Fruit fly (Drosophila melanogaster) whole organism, embryonic: ENCODE data around the gene Gen.

Experiments used
- Atf6 ChIP-seq: fragments of 200-800 bp; sonication (Bioruptor generic); IDR thresholded peaks from 2 replicates; pipeline ENCODE4 v1.3.6; 2022; ENCODE audit warnings: missing biosample characterization, missing genetic modification characterization
- CG10147 ChIP-seq: fragments of 200-800 bp; sonication (Bioruptor generic); optimal IDR thresholded peaks from 2 replicates; lab custom pipeline; 2019; ENCODE audit warnings: missing biosample characterization, mild to moderate bottlenecking, missing genetic modification characterization, moderate library complexity
- CG11085 ChIP-seq: fragments of 200-800 bp; sonication (Bioruptor generic); IDR thresholded peaks from 2 replicates; pipeline ENCODE4 v1.3.6; 2022; ENCODE audit warnings: missing biosample characterization, missing genetic modification characterization
- CG12659 ChIP-seq: fragments of 200-800 bp; sonication (Bioruptor generic); optimal IDR thresholded peaks from 3 replicates; lab custom pipeline; 2017; ENCODE audit warnings: mild to moderate bottlenecking, missing biosample characterization, missing genetic modification reagents, missing genetic modification characterization
- CG1602 ChIP-seq: fragments of 200-800 bp; sonication (Bioruptor generic); optimal IDR thresholded peaks from 3 replicates; lab custom pipeline; 2016; ENCODE audit warnings: missing biosample characterization, missing genetic modification characterization
- CG1603 ChIP-seq: fragments of 200-800 bp; sonication (Bioruptor generic); optimal IDR thresholded peaks from 2 replicates; lab custom pipeline; 2019; ENCODE audit warnings: missing biosample characterization, mild to moderate bottlenecking, missing genetic modification characterization, moderate library complexity
- CG17328 ChIP-seq: fragments of 200-800 bp; sonication (Bioruptor generic); IDR thresholded peaks from 2 replicates; pipeline ENCODE4 v1.3.6; 2022; ENCODE audit warnings: missing biosample characterization, missing genetic modification characterization
- CG18764 ChIP-seq: fragments of 200-800 bp; sonication (Bioruptor generic); optimal IDR thresholded peaks from 3 replicates; lab custom pipeline; 2016; ENCODE audit warnings: missing biosample characterization, missing genetic modification characterization
- CG2678 ChIP-seq: fragments of 200-800 bp; sonication (Bioruptor generic); optimal IDR thresholded peaks from 3 replicates; lab custom pipeline; 2019; ENCODE audit warnings: missing biosample characterization, mild to moderate bottlenecking, missing genetic modification characterization, moderate library complexity
- CG32532 ChIP-seq: fragments of 200-800 bp; sonication (Bioruptor generic); IDR thresholded peaks from 2 replicates; pipeline ENCODE4 v1.3.6; 2022; ENCODE audit warnings: missing biosample characterization, missing genetic modification characterization
- CG4424 ChIP-seq: fragments of 200-800 bp; sonication (Bioruptor generic); optimal IDR thresholded peaks from 3 replicates; lab custom pipeline; 2016; ENCODE audit warnings: missing biosample characterization, missing genetic modification characterization
- CG5245 ChIP-seq: fragments of 200-800 bp; sonication (Bioruptor generic); optimal IDR thresholded peaks from 3 replicates; lab custom pipeline; 2016; ENCODE audit warnings: missing biosample characterization, missing genetic modification characterization
- CG7271 ChIP-seq: fragments of 200-800 bp; sonication (Bioruptor generic); optimal IDR thresholded peaks from 2 replicates; lab custom pipeline; 2018; ENCODE audit warnings: missing biosample characterization, mild to moderate bottlenecking, missing genetic modification characterization, moderate library complexity
- CG7745 ChIP-seq: fragments of 200-800 bp; sonication (Bioruptor generic); optimal IDR thresholded peaks from 2 replicates; lab custom pipeline; 2018; ENCODE audit warnings: missing biosample characterization, mild to moderate bottlenecking, missing genetic modification characterization, moderate library complexity
- CG9932 ChIP-seq: fragments of 200-800 bp; sonication (Bioruptor generic); IDR thresholded peaks from 2 replicates; pipeline ENCODE4 v1.3.6; 2022; ENCODE audit warnings: missing biosample characterization, missing genetic modification characterization
- D ChIP-seq, 2 experiments: fragments of 200-800 bp in 1 of 2; fragments of >200 bp in 1 of 2; sonication (Bioruptor generic) in 1 of 2; optimal IDR thresholded peaks; 2 replicates in 1 of 2; 3 replicates in 1 of 2; lab custom pipeline; 2017; ENCODE audit warnings: mild to moderate bottlenecking in 1 of 2, missing biosample characterization in 1 of 2, missing genetic modification characterization in 1 of 2, missing genetic modification reagents in 1 of 2
- D19A ChIP-seq: fragments of 200-800 bp; optimal IDR thresholded peaks from 3 replicates; lab custom pipeline; 2019; ENCODE audit warnings: missing biosample characterization, mild to moderate bottlenecking, missing genetic modification characterization, moderate library complexity
- Dbx ChIP-seq: fragments of 200-800 bp; sonication (Bioruptor generic); IDR thresholded peaks from 3 replicates; pipeline ENCODE4 v1.3.6; 2022; ENCODE audit warnings: missing biosample characterization, missing genetic modification characterization
- Dll ChIP-seq: fragments of 200-800 bp; sonication (Bioruptor generic); IDR thresholded peaks from 4 replicates; pipeline ENCODE4 v1.3.6; 2022; ENCODE audit warnings: missing biosample characterization, missing genetic modification characterization; ENCODE audit not compliant: partially characterized antibody
- E2f1 ChIP-seq: fragments of 200-800 bp; sonication (Bioruptor generic); IDR thresholded peaks from 2 replicates; pipeline ENCODE4 v1.3.6; 2022; ENCODE audit warnings: missing biosample characterization, missing genetic modification characterization
- Ets65A ChIP-seq: fragments of 200-800 bp; sonication (Bioruptor generic); peaks from one replicate; lab custom pipeline; 2016; ENCODE audit warnings: missing biosample characterization, missing genetic modification characterization
- Fer2 ChIP-seq: fragments of 200-800 bp; sonication (Bioruptor generic); optimal IDR thresholded peaks from 2 replicates; lab custom pipeline; 2018; ENCODE audit warnings: missing biosample characterization, mild to moderate bottlenecking, missing genetic modification characterization, moderate library complexity
- GATAe ChIP-seq: fragments of 200-800 bp; sonication (Bioruptor generic); conservative IDR thresholded peaks from 2 replicates; pipeline ENCODE4 v1.3.6; 2022; ENCODE audit warnings: missing biosample characterization, missing genetic modification characterization
- H15 ChIP-seq: fragments of 200-800 bp; sonication (Bioruptor generic); IDR thresholded peaks from 3 replicates; pipeline ENCODE4 v1.3.6; 2022; ENCODE audit warnings: missing biosample characterization, missing genetic modification characterization
- Hey ChIP-seq: fragments of 200-800 bp; sonication (Bioruptor generic); optimal IDR thresholded peaks from 3 replicates; lab custom pipeline; 2018; ENCODE audit warnings: missing biosample characterization, mild to moderate bottlenecking, missing genetic modification characterization
- HmgD ChIP-seq: fragments of 200-800 bp; sonication (Bioruptor generic); optimal IDR thresholded peaks from 3 replicates; lab custom pipeline; 2016; ENCODE audit warnings: missing biosample characterization, missing genetic modification characterization
- Hr39 ChIP-seq: fragments of >200 bp; optimal IDR thresholded peaks from 2 replicates; lab custom pipeline; 2017
- Lpt ChIP-seq: fragments of >200 bp; optimal IDR thresholded peaks from 2 replicates; lab custom pipeline; 2018; ENCODE audit warnings: missing biosample characterization, missing genetic modification characterization
- Max ChIP-seq: fragments of 200-800 bp; sonication (Bioruptor generic); optimal IDR thresholded peaks from 2 replicates; lab custom pipeline; 2016; ENCODE audit warnings: missing biosample characterization, mild to moderate bottlenecking, missing genetic modification characterization
- Meics ChIP-seq: fragments of 200-800 bp; sonication (Bioruptor generic); optimal IDR thresholded peaks from 2 replicates; lab custom pipeline; 2017; ENCODE audit warnings: missing biosample characterization, mild to moderate bottlenecking, missing genetic modification characterization
- Neu2 ChIP-seq: fragments of 200-800 bp; sonication (Bioruptor generic); optimal IDR thresholded peaks from 3 replicates; lab custom pipeline; 2016; ENCODE audit warnings: missing biosample characterization, missing genetic modification characterization, borderline replicate concordance
- Optix ChIP-seq: fragments of 200-800 bp; sonication (Bioruptor generic); IDR thresholded peaks from 3 replicates; pipeline ENCODE4 v1.3.6; 2022; ENCODE audit warnings: missing biosample characterization, missing genetic modification characterization
- Spps ChIP-seq: fragments of 200-800 bp; sonication (Bioruptor generic); optimal IDR thresholded peaks from 2 replicates; lab custom pipeline; 2018; ENCODE audit warnings: missing biosample characterization, mild to moderate bottlenecking, missing genetic modification characterization
- Sry-β ChIP-seq: fragments of 200-800 bp; sonication (Bioruptor generic); optimal IDR thresholded peaks from 2 replicates; lab custom pipeline; 2018; ENCODE audit warnings: missing biosample characterization, mild to moderate bottlenecking, missing genetic modification characterization, moderate library complexity
- ase ChIP-seq: fragments of 200-800 bp; sonication (Bioruptor generic); IDR thresholded peaks from 3 replicates; pipeline ENCODE4 v1.3.6; 2022; ENCODE audit warnings: missing biosample characterization, missing genetic modification characterization
- az2 ChIP-seq: fragments of 200-800 bp; sonication (Bioruptor generic); optimal IDR thresholded peaks from 3 replicates; lab custom pipeline; 2016; ENCODE audit warnings: missing biosample characterization, missing genetic modification characterization
- chm ChIP-seq: fragments of 200-800 bp; sonication (Bioruptor generic); IDR thresholded peaks from 2 replicates; pipeline ENCODE4 v1.3.6; 2022; ENCODE audit warnings: missing biosample characterization, missing genetic modification characterization
- crol ChIP-seq: fragments of 200-800 bp; sonication (Bioruptor generic); IDR thresholded peaks from 2 replicates; pipeline ENCODE4 v1.3.6; 2022; ENCODE audit warnings: missing biosample characterization, missing genetic modification characterization
- dati ChIP-seq: fragments of 200-800 bp; sonication (Bioruptor generic); IDR thresholded peaks from 2 replicates; pipeline ENCODE4 v1.3.6; 2022; ENCODE audit warnings: missing biosample characterization, missing genetic modification characterization
- exex ChIP-seq: fragments of 200-800 bp; sonication (Bioruptor generic); optimal IDR thresholded peaks from 4 replicates; lab custom pipeline; 2018; ENCODE audit warnings: missing biosample characterization, mild to moderate bottlenecking, missing genetic modification characterization, moderate library complexity
- eyg ChIP-seq: fragments of 200-800 bp; sonication (Bioruptor generic); optimal IDR thresholded peaks from 3 replicates; lab custom pipeline; 2016; ENCODE audit warnings: missing biosample characterization, missing genetic modification characterization
- insv ChIP-seq, 2 experiments: fragments of 200-800 bp; sonication (Bioruptor generic); optimal IDR thresholded peaks; 3 replicates each; lab custom pipeline; 2016 to 2018; ENCODE audit warnings: missing biosample characterization in 2 of 2, missing genetic modification characterization in 2 of 2
- inv ChIP-seq: fragments of 200-800 bp; sonication (Bioruptor generic); IDR thresholded peaks from 2 replicates; pipeline ENCODE4 v1.3.6; 2022; ENCODE audit warnings: missing biosample characterization, missing genetic modification characterization; ENCODE audit not compliant: partially characterized antibody
- ken ChIP-seq: fragments of 200-800 bp; sonication (Bioruptor generic); IDR thresholded peaks from 3 replicates; pipeline ENCODE4 v1.3.6; 2022; ENCODE audit warnings: missing biosample characterization, missing genetic modification characterization
- mam ChIP-seq: fragments of 200-800 bp; sonication (Bioruptor generic); optimal IDR thresholded peaks from 3 replicates; lab custom pipeline; 2016; ENCODE audit warnings: missing biosample characterization, missing genetic modification characterization
- pnt ChIP-seq: fragments of 200-800 bp; sonication (Bioruptor generic); optimal IDR thresholded peaks from 3 replicates; lab custom pipeline; 2016; ENCODE audit warnings: missing biosample characterization, missing genetic modification characterization
- pzg ChIP-seq: fragments of 200-800 bp; sonication (Bioruptor generic); optimal IDR thresholded peaks from 3 replicates; lab custom pipeline; 2018; ENCODE audit warnings: missing biosample characterization, mild to moderate bottlenecking, missing genetic modification characterization, moderate library complexity
- ranshi ChIP-seq: fragments of 200-800 bp; sonication (Bioruptor generic); IDR thresholded peaks from 2 replicates; pipeline ENCODE4 v1.3.6; 2022; ENCODE audit warnings: missing biosample characterization, missing genetic modification characterization
- sc ChIP-seq, 3 experiments: fragments of >200 bp in 2 of 3; fragments of 200-800 bp in 1 of 3; sonication (Bioruptor generic) in 1 of 3; optimal IDR thresholded peaks; 2 replicates in 2 of 3; 3 replicates in 1 of 3; lab custom pipeline; 2017; ENCODE audit warnings: mild to moderate bottlenecking in 1 of 3, missing biosample characterization in 1 of 3, missing genetic modification characterization in 1 of 3, missing genetic modification reagents in 1 of 3
- toy ChIP-seq: fragments of 200-800 bp; sonication (Bioruptor generic); IDR thresholded peaks from 2 replicates; pipeline ENCODE4 v1.3.6; 2022; ENCODE audit warnings: missing biosample characterization, missing genetic modification characterization
- vfl ChIP-seq: fragments of 200-800 bp; sonication (Bioruptor generic); optimal IDR thresholded peaks from 2 replicates; lab custom pipeline; 2016; ENCODE audit warnings: missing biosample characterization, missing genetic modification characterization

The Gen gene

dm6 chr3L:5139312-5139711 is 12.9 kb downstream of the Gen start, which contains the start of the genes Tcs5 and CHMP2B (continued):
- TF ChIP-seq CG9932, result peak; percentile 100
- peak; percentile 96 for TF ChIP-seq CG7745
- TF ChIP-seq CG7271 (tag; lab: Kevin White, UChicago), result peak; percentile 100
- TF ChIP-seq CG10147, result peak; percentile 99
- peak; percentile 100 for TF ChIP-seq vfl (GFP tag; lab: Kevin White, UChicago)
- TF ChIP-seq pnt (GFP tag; lab: Kevin White, UChicago), result peak; percentile 99
- peak; percentile 99 for TF ChIP-seq Spps (tag; lab: Kevin White, UChicago)
- no peak for TF ChIP-seq sc (optimal IDR thresholded peaks at IDR 0.05; lab: Kevin White, UChicago)
- peak; percentile 100 for TF ChIP-seq sc (GFP tag; optimal IDR thresholded peaks at IDR 0.05; lab: Kevin White, UChicago)
- peak; percentile 100 for TF ChIP-seq CG12659
- TF ChIP-seq GATAe (GFP tag; lab: Robert Waterston, UW), result peak; percentile 100
- no peak; the same call in 1 of the 2 replicates for TF ChIP-seq inv
- peak; percentile 99 for TF ChIP-seq CG1603
- peak; percentile 97 for TF ChIP-seq exex (tag; lab: Kevin White, UChicago)
- TF ChIP-seq CG2678 (tag; lab: Kevin White, UChicago), result peak; percentile 100
- TF ChIP-seq Max (GFP tag; lab: Kevin White, UChicago), result peak; percentile 100
- TF ChIP-seq Meics (GFP tag; lab: Kevin White, UChicago), result peak; percentile 99
- TF ChIP-seq Neu2 (GFP tag; lab: Kevin White, UChicago), result peak; percentile 97
- peak; percentile 99 for TF ChIP-seq eyg
- peak; percentile 100 for TF ChIP-seq ranshi (GFP tag; lab: Robert Waterston, UW)
- peak; percentile 99 for TF ChIP-seq Fer2 (tag; lab: Kevin White, UChicago)
- peak; percentile 99 for TF ChIP-seq Ets65A
- TF ChIP-seq D19A (tag; lab: Kevin White, UChicago), result peak; percentile 97
- peak; percentile 100 for TF ChIP-seq CG1602 (GFP tag; lab: Kevin White, UChicago)
- TF ChIP-seq Dbx (GFP tag; lab: Robert Waterston, UW), result peak; percentile 100
- no peak for TF ChIP-seq Lpt (GFP tag; lab: Kevin White, UChicago)
- TF ChIP-seq insv (GFP tag; optimal IDR thresholded peaks at IDR 0.05; lab: Kevin White, UChicago), result peak; percentile 79 to 89
- TF ChIP-seq Hr39 (lab: Kevin White, UChicago), result no peak
- peak; percentile 97 for TF ChIP-seq Hey
- TF ChIP-seq ase (GFP tag; lab: Robert Waterston, UW), result peak; percentile 100
- TF ChIP-seq CG17328 (GFP tag; lab: Robert Waterston, UW), result peak; percentile 100
- TF ChIP-seq mam, result peak; percentile 100
- peak; percentile 94 for TF ChIP-seq crol
- TF ChIP-seq CG4424, result peak; percentile 100
- peak; percentile 99 for TF ChIP-seq HmgD
- peak; percentile 100 for TF ChIP-seq E2f1 (GFP tag; lab: Robert Waterston, UW)
- peak; percentile 100 for TF ChIP-seq az2
- peak; percentile 100 for TF ChIP-seq CG5245 (GFP tag; lab: Kevin White, UChicago)
- TF ChIP-seq pzg (GFP tag; lab: Kevin White, UChicago), result peak; percentile 73
- peak; percentile 99 for TF ChIP-seq CG18764 (GFP tag; lab: Kevin White, UChicago)
- peak; percentile 100 for TF ChIP-seq H15 (GFP tag; lab: Robert Waterston, UW)
- peak; percentile 80 for TF ChIP-seq Sry-β
- TF ChIP-seq Atf6 (GFP tag; lab: Robert Waterston, UW), result peak; percentile 100
- peak; percentile 52; the same call in 2 of the 4 replicates for TF ChIP-seq Dll
- peak; percentile 100 for TF ChIP-seq toy (GFP tag; lab: Robert Waterston, UW)
- peak; percentile 100 for TF ChIP-seq CG32532 (GFP tag; lab: Robert Waterston, UW)
- peak; percentile 100 for TF ChIP-seq chm (GFP tag; lab: Robert Waterston, UW)
- peak; percentile 100 for TF ChIP-seq Optix (GFP tag; lab: Robert Waterston, UW)
- TF ChIP-seq dati, result peak; percentile 100
- TF ChIP-seq CG11085 (GFP tag; lab: Robert Waterston, UW), result peak; percentile 100
- TF ChIP-seq D (optimal IDR thresholded peaks at IDR 0.05; lab: Kevin White, UChicago), result no peak
- peak; percentile 100 for TF ChIP-seq D (GFP tag; optimal IDR thresholded peaks at IDR 0.05; lab: Kevin White, UChicago)
- peak; percentile 100 for TF ChIP-seq ken
